Worm (Caenorhabditis elegans): Measurements from ENCODE around the gene cyn-2.

- no peak for TF ChIP-seq skn-1 (tag; optimal IDR thresholded peaks at IDR 0.05)
- TF ChIP-seq nhr-237 (tag; optimal IDR thresholded peaks at IDR 0.05) = no peak
- TF ChIP-seq lsy-2 (tag; optimal IDR thresholded peaks at IDR 0.05) = no peak
- TF ChIP-seq snpc-4 (tag; optimal IDR thresholded peaks at IDR 0.05) = no peak
- no peak for TF ChIP-seq rbr-2 (tag; optimal IDR thresholded peaks at IDR 0.05)
Measured at ce11 chrIII:13692555-13692954, at the start of gene cyn-2.
